Fruit fly (Drosophila melanogaster) whole organism, embryonic: Measurements from ENCODE around the gene syd.

ENCODE experiments used
- CG10366 ChIP-seq: fragments of 200-800 bp; sonication (Bioruptor generic); IDR thresholded peaks from 2 replicates; pipeline ENCODE4 v1.3.6; 2022; ENCODE audit warnings: missing biosample characterization, missing genetic modification characterization
- CG14441 ChIP-seq: fragments of 200-800 bp; sonication (Bioruptor generic); IDR thresholded peaks from 2 replicates; pipeline ENCODE4 v1.3.6; 2022; ENCODE audit warnings: missing biosample characterization, missing genetic modification characterization
- CG7372 ChIP-seq: fragments of 200-800 bp; sonication (Bioruptor generic); IDR thresholded peaks from 2 replicates; pipeline ENCODE4 v1.3.6; 2022; ENCODE audit warnings: missing biosample characterization, missing genetic modification characterization
- CG9215 ChIP-seq: fragments of 200-800 bp; sonication (Bioruptor generic); IDR thresholded peaks from 2 replicates; pipeline ENCODE4 v1.3.6; 2022; ENCODE audit warnings: missing biosample characterization, missing genetic modification characterization
- Drgx ChIP-seq: fragments of 200-800 bp; sonication (Bioruptor generic); IDR thresholded peaks from 2 replicates; pipeline ENCODE4 v1.3.6; 2022; ENCODE audit warnings: missing biosample characterization, missing genetic modification characterization
- Vsx1 ChIP-seq: fragments of 200-800 bp; sonication (Bioruptor generic); optimal IDR thresholded peaks from 2 replicates; lab custom pipeline; 2017; ENCODE audit warnings: missing biosample characterization, mild to moderate bottlenecking, missing genetic modification characterization, missing genetic modification reagents
- sd ChIP-seq: fragments of 200-800 bp; sonication (Bioruptor generic); optimal IDR thresholded peaks from 3 replicates; lab custom pipeline; 2018; ENCODE audit warnings: missing biosample characterization, mild to moderate bottlenecking, missing genetic modification characterization, moderate library complexity

Gene syd

DNA sequence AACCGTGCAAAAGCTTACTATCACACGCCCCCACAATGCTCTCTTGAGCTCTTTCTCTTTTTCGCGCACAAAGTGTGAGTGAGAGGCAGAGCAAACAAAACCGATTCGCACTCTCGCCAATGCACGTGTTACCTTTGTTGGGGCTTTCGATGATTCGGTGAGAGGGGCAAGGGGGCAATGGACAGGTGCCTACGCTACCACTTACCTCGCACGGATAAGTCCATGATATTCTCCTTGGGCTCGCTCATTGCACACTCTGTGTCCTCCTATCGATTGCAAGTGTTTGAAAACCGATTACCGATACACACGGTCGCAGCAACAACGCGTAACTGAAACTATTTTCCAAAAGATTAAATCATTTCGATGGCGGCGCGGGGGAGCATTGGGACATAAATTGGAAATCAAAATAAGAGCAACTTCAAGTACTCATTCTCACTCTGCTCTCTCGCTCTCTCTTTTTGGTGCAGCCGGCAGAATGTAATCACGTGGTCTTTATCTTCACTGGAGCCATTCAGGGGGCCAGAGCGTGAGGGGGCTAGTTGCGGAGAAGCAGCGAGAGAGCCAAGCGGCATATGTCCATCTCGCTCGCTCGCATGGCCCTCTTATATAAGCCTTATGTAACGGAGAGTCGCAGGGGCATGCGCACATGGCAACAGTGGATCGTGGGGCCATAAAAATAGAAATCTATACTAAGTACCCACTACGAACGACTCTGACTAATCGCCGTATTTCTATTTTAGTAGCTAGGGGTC lies 68.7 kb downstream of the syd start, which contains the start of gene Pdp1 (continued):
- TF ChIP-seq sd (tag; lab: Kevin White, UChicago) (peak; percentile 95), Vsx1 (GFP tag; lab: Kevin White, UChicago) (no peak), CG14441 (peak; percentile 38; the same call in 1 of the 2 replicates), CG10366 (no peak; the same call in 1 of the 2 replicates), CG7372 (GFP tag; lab: Robert Waterston, UW) (no peak), Drgx (GFP tag; lab: Robert Waterston, UW) (peak; percentile 65), CG9215 (GFP tag; lab: Robert Waterston, UW) (no peak)
